Worm (Caenorhabditis elegans): ENCODE results near the gene srg-50.

srg-50 gene

ce11 chrIV:7075063-7075462, at the start of gene srg-50:
Gene srg-50 (minus strand): TSS chrIV:7075163.
- TF ChIP-seq egl-43 (GFP tag; IDR thresholded peaks at IDR 0.05) (no peak), hlh-11 (tag; optimal IDR thresholded peaks at IDR 0.05) (no peak), aha-1 (tag) (peak; percentile 33), ceh-20 (GFP tag; IDR thresholded peaks at IDR 0.05) (no peak)

- TF ChIP-seq F10B5.3 (tag; optimal IDR thresholded peaks at IDR 0.05) (no peak), zfp-3 (GFP tag; conservative IDR thresholded peaks at IDR 0.05) (no peak), attf-4 (tag; optimal IDR thresholded peaks at IDR 0.05) (no peak), nhr-25 (tag; optimal IDR thresholded peaks at IDR 0.05; ENCODE audit: borderline replicate concordance, insufficient read depth) (no peak), F26F4.8 (GFP tag; conservative IDR thresholded peaks at IDR 0.05) (no peak), zip-11 (GFP tag; IDR thresholded peaks at IDR 0.05) (no peak), aha-1 (tag) (no peak), hlh-30 (tag; optimal IDR thresholded peaks at IDR 0.05; ENCODE audit: insufficient read depth) (no peak), ceh-28 (tag; optimal IDR thresholded peaks at IDR 0.05) (no peak), mdl-1 (tag; optimal IDR thresholded peaks at IDR 0.05) (no peak), spr-1 (tag; optimal IDR thresholded peaks at IDR 0.05) (no peak), mxl-2 (GFP tag; conservative IDR thresholded peaks at IDR 0.05) (no peak), set-16 (GFP tag; IDR thresholded peaks at IDR 0.05) (no peak), dmd-9 (GFP tag; IDR thresholded peaks at IDR 0.05) (no peak), unc-39 (tag; optimal IDR thresholded peaks at IDR 0.05) (no peak), pha-4 (GFP tag; IDR thresholded peaks at IDR 0.05) (no peak), pha-4 (tag; optimal IDR thresholded peaks at IDR 0.05) (no peak)
Observed at ce11 chrIV:7121313-7122055, 46.5 kb upstream of the srg-50 start, which contains the start of the genes C34D4.10 and str-48. Gene C34D4.10 (minus strand): TSS chrIV:7121413. Gene str-48 (plus strand): TSS chrIV:7122005.

ce11 chrIV:7114599-7114998, 39.6 kb upstream of the srg-50 start, which contains the start of gene nas-8:
Gene nas-8 (plus strand): TSS chrIV:7114899.
- TF ChIP-seq skn-1 (tag; optimal IDR thresholded peaks at IDR 0.05): no peak
- no peak for TF ChIP-seq arid-1 (GFP tag; conservative IDR thresholded peaks at IDR 0.05)
- no peak for TF ChIP-seq nhr-76 (tag; optimal IDR thresholded peaks at IDR 0.05)
- no peak for TF ChIP-seq set-16 (GFP tag; IDR thresholded peaks at IDR 0.05)
- TF ChIP-seq tra-1 (GFP tag; IDR thresholded peaks at IDR 0.05): no peak

- TF ChIP-seq egl-43 (GFP tag; IDR thresholded peaks at IDR 0.05) (0 out of 2 replicates have a peak, but pooled peaks have one; percentile 51), set-16 (GFP tag; IDR thresholded peaks at IDR 0.05) (peak; percentile 82)
Observed at ce11 chrIV:7112312-7112711, 37.3 kb upstream of the srg-50 start.

ce11 chrIV:7111354-7111753, 36.4 kb upstream of the srg-50 start, which contains the start of the genes ZC477.7 and ssq-3:
Gene ZC477.7 (minus strand): TSS chrIV:7111454.
Gene ssq-3 (plus strand): TSS chrIV:7111604.
- TF ChIP-seq saeg-2 (GFP tag; IDR thresholded peaks at IDR 0.05): no peak
- no peak for TF ChIP-seq dpl-1 (GFP tag; optimal IDR thresholded peaks at IDR 0.05)
- no peak for TF ChIP-seq ctbp-1 (GFP tag; IDR thresholded peaks at IDR 0.05)
- TF ChIP-seq cey-2 (tag; optimal IDR thresholded peaks at IDR 0.05; ENCODE audit: borderline replicate concordance, insufficient read depth): no peak
- no peak for TF ChIP-seq snpc-1.2 (GFP tag; IDR thresholded peaks at IDR 0.05)
- TF ChIP-seq pqm-1 (tag; optimal IDR thresholded peaks at IDR 0.05): no peak
- no peak for TF ChIP-seq lin-15B (tag; optimal IDR thresholded peaks at IDR 0.05)
- no peak for TF ChIP-seq mep-1 (tag; optimal IDR thresholded peaks at IDR 0.05)
- no peak for TF ChIP-seq spr-3 (GFP tag; optimal IDR thresholded peaks at IDR 0.05)
- TF ChIP-seq ceh-32 (tag; optimal IDR thresholded peaks at IDR 0.05; ENCODE audit: poor library complexity): no peak
- no peak for TF ChIP-seq daf-12 (tag; optimal IDR thresholded peaks at IDR 0.05)
- TF ChIP-seq lin-13 (GFP tag; optimal IDR thresholded peaks at IDR 0.05): no peak
- no peak for TF ChIP-seq ceh-20 (GFP tag; IDR thresholded peaks at IDR 0.05)
- TF ChIP-seq set-16 (GFP tag; IDR thresholded peaks at IDR 0.05): no peak
- TF ChIP-seq php-3 (GFP tag; IDR thresholded peaks at IDR 0.05): no peak
